Worm (Caenorhabditis elegans) whole organism, early embryonic: ENCODE results near the gene C15H7.3.
A peak's percentile ranks its signal among the peaks of the same experiment; 100 is the strongest.

Source experiments
- B0310.2 ChIP-seq: sonication (generic microtip); optimal IDR thresholded peaks from 2 replicates; lab custom pipeline; 2016; ENCODE audit warnings: mild to moderate bottlenecking, missing genetic modification characterization, missing compliant biosample characterization
- F13C5.2 ChIP-seq: sonication (generic microtip); optimal IDR thresholded peaks from 2 replicates; lab custom pipeline; 2017; ENCODE audit warnings: mild to moderate bottlenecking, missing genetic modification characterization, inconsistent platforms, missing compliant biosample characterization
- aly-1 ChIP-seq: sonication (generic microtip); optimal IDR thresholded peaks from 2 replicates; lab custom pipeline; 2016; ENCODE audit warnings: missing genetic modification characterization, missing compliant biosample characterization
- ama-1 ChIP-seq: fragments of 150-350 bp; optimal IDR thresholded peaks from 2 replicates; lab custom pipeline; 2014
- ceh-13 ChIP-seq: fragments of 200-800 bp; sonication (Bioruptor generic); optimal IDR thresholded peaks from 2 replicates; lab custom pipeline; 2018; ENCODE audit warnings: mild to moderate bottlenecking, missing genetic modification characterization, missing compliant biosample characterization
- ceh-36 ChIP-seq: sonication (generic microtip); optimal IDR thresholded peaks from 2 replicates; lab custom pipeline; 2016; ENCODE audit warnings: missing genetic modification characterization, inconsistent platforms, missing compliant biosample characterization
- ets-7 ChIP-seq: sonication (generic microtip); optimal IDR thresholded peaks from 2 replicates; lab custom pipeline; 2016; ENCODE audit warnings: missing genotype, missing genetic modification characterization, missing compliant biosample characterization
- flt-1 ChIP-seq: fragments of 200-800 bp; sonication (Bioruptor generic); IDR thresholded peaks from 2 replicates; pipeline ENCODE4 v1.3.6; 2022; ENCODE audit warnings: missing genetic modification characterization, missing compliant biosample characterization
- hmbx-1 ChIP-seq: sonication (generic microtip); optimal IDR thresholded peaks from 2 replicates; lab custom pipeline; 2016; ENCODE audit warnings: mild to moderate bottlenecking, missing genetic modification characterization, missing compliant biosample characterization
- hmg-4 ChIP-seq: fragments of 200-800 bp; sonication (Bioruptor generic); optimal IDR thresholded peaks from 2 replicates; lab custom pipeline; 2018; ENCODE audit warnings: mild to moderate bottlenecking, missing genetic modification characterization, missing compliant biosample characterization
- hnd-1 ChIP-seq: sonication (generic microtip); optimal IDR thresholded peaks from 2 replicates; lab custom pipeline; 2016; ENCODE audit warnings: missing genetic modification characterization, missing compliant biosample characterization
- pes-1 ChIP-seq: fragments of 200-800 bp; sonication (Bioruptor generic); IDR thresholded peaks from 2 replicates; pipeline ENCODE4 v1.3.6; 2022; ENCODE audit warnings: missing genetic modification reagents, missing genetic modification characterization, missing compliant biosample characterization
- scrt-1 ChIP-seq: fragments of 200-800 bp; sonication (Bioruptor generic); IDR thresholded peaks from 2 replicates; pipeline ENCODE4 v1.3.6; 2022; ENCODE audit warnings: missing genetic modification characterization, missing compliant biosample characterization
- sea-1 ChIP-seq: fragments of 200-800 bp; sonication (Bioruptor generic); conservative IDR thresholded peaks from 2 replicates; pipeline ENCODE4 v1.3.6; 2022; ENCODE audit warnings: missing genetic modification characterization, missing compliant biosample characterization
- tbx-11 ChIP-seq: fragments of 200-800 bp; sonication (Bioruptor generic); IDR thresholded peaks from 2 replicates; pipeline ENCODE4 v1.3.6; 2022; ENCODE audit warnings: missing genetic modification characterization, missing compliant biosample characterization
- tbx-37 ChIP-seq: fragments of 200-800 bp; sonication (Bioruptor generic); conservative IDR thresholded peaks from 2 replicates; pipeline ENCODE4 v1.3.6; 2022; ENCODE audit warnings: missing genetic modification reagents, missing genetic modification characterization, missing compliant biosample characterization
- tra-4 ChIP-seq: sonication (generic microtip); optimal IDR thresholded peaks from 2 replicates; lab custom pipeline; 2017; ENCODE audit warnings: missing genetic modification characterization, missing compliant biosample characterization

Gene C15H7.3

DNA sequence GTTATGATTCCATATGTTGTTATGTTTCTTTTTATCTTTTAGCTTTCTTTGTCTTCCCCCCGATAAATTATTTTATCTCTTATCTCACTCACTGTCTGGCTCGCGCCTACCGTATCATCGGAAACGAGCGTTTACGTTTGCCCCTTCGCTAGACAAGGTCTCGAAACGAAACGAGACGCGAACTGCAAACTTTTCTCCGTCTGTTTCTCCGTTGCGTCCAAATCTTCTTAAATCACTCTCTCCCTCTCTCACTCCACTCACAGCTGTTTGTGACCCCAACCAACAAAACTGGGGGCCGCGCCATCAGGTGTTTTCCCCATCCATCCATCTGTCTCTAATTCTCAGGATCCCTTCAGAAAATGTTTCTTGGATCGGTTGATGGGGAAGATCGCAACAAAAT lies 31.6 kb downstream of the C15H7.3 start:
- TF ChIP-seq hmg-4 (GFP tag; lab: Kevin White, UChicago) (no peak), pes-1 (GFP tag; lab: Robert Waterston, UW) (no peak)

ce11 chrIII:9619079-9619761 lies 32.6 kb downstream of the C15H7.3 start, which contains the start of gene hlh-11:
hlh-11 (plus strand) TSS chrIII:9619711.
- TF ChIP-seq pes-1 (GFP tag; lab: Robert Waterston, UW) (no peak), tbx-37 (GFP tag; lab: Robert Waterston, UW) (no peak), aly-1 (tag; lab: Kevin White, UChicago) (no peak), hnd-1 (no peak), hmbx-1 (no peak), ceh-36 (no peak), ets-7 (tag; lab: Kevin White, UChicago) (no peak), ama-1 (lab: Kevin White, UChicago) (no peak), F13C5.2 (tag; lab: Kevin White, UChicago) (no peak), tra-4 (tag; lab: Kevin White, UChicago) (no peak), tbx-11 (GFP tag; lab: Robert Waterston, UW) (no peak), ceh-13 (GFP tag; lab: Kevin White, UChicago) (no peak), hmg-4 (GFP tag; lab: Kevin White, UChicago) (no peak), flt-1 (GFP tag; lab: Robert Waterston, UW) (no peak), sea-1 (no peak), B0310.2 (tag; lab: Kevin White, UChicago) (no peak), scrt-1 (GFP tag; lab: Robert Waterston, UW) (no peak)

ce11 chrIII:9617599-9618262 lies 34.0 kb downstream of the C15H7.3 start:
- TF ChIP-seq F13C5.2 (tag; lab: Kevin White, UChicago), result no peak
- no peak for TF ChIP-seq ama-1 (lab: Kevin White, UChicago)
- no peak for TF ChIP-seq tbx-11 (GFP tag; lab: Robert Waterston, UW)
- TF ChIP-seq sea-1, result no peak
- no peak for TF ChIP-seq hmbx-1
- TF ChIP-seq ets-7 (tag; lab: Kevin White, UChicago), result no peak
- TF ChIP-seq tra-4 (tag; lab: Kevin White, UChicago), result no peak
- no peak for TF ChIP-seq pes-1 (GFP tag; lab: Robert Waterston, UW)
- TF ChIP-seq flt-1 (GFP tag; lab: Robert Waterston, UW), result no peak
- TF ChIP-seq hnd-1, result no peak
- no peak for TF ChIP-seq B0310.2 (tag; lab: Kevin White, UChicago)
- TF ChIP-seq aly-1 (tag; lab: Kevin White, UChicago), result no peak
- no peak for TF ChIP-seq hmg-4 (GFP tag; lab: Kevin White, UChicago)
- TF ChIP-seq tbx-37 (GFP tag; lab: Robert Waterston, UW), result no peak
- TF ChIP-seq ceh-13 (GFP tag; lab: Kevin White, UChicago), result no peak
- TF ChIP-seq ceh-36, result no peak
- TF ChIP-seq scrt-1 (GFP tag; lab: Robert Waterston, UW), result no peak

DNA sequence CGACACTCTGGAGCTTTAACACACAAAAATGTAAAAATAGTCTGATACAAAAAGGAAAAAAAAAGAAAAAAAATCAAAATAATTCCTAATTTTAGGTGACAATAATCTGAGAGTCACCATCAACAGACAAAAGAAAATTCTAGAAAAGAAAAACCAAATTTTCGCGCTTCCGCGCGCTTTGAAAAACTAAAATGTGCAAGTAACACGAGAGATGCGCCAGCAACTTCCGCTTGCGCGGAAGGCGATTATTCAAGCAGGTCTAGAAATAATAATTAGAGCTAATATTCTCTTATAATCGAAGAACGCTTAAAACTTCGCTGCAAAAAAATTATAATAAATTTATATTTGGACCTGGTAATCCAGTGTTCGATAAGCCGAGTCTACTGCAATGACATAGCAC lies 34.8 kb downstream of the C15H7.3 start:
- TF ChIP-seq F13C5.2 (tag; lab: Kevin White, UChicago), result no peak
- TF ChIP-seq B0310.2 (tag; lab: Kevin White, UChicago), result no peak
- TF ChIP-seq tra-4 (tag; lab: Kevin White, UChicago), result no peak
- no peak for TF ChIP-seq flt-1 (GFP tag; lab: Robert Waterston, UW)
- no peak for TF ChIP-seq scrt-1 (GFP tag; lab: Robert Waterston, UW)
- no peak for TF ChIP-seq tbx-37 (GFP tag; lab: Robert Waterston, UW)
- no peak for TF ChIP-seq hmg-4 (GFP tag; lab: Kevin White, UChicago)
- TF ChIP-seq ama-1 (lab: Kevin White, UChicago), result no peak
- TF ChIP-seq aly-1 (tag; lab: Kevin White, UChicago), result no peak
- TF ChIP-seq sea-1, result no peak

ce11 chrIII:9616426-9616825 lies 35.3 kb downstream of the C15H7.3 start, which contains the start of gene hcp-3:
hcp-3 (minus strand) TSS chrIII:9616470.
- TF ChIP-seq B0310.2 (tag; lab: Kevin White, UChicago), result no peak
- no peak for TF ChIP-seq tbx-37 (GFP tag; lab: Robert Waterston, UW)
- TF ChIP-seq tbx-11 (GFP tag; lab: Robert Waterston, UW), result no peak
- TF ChIP-seq hmbx-1, result no peak
- TF ChIP-seq flt-1 (GFP tag; lab: Robert Waterston, UW), result no peak
- TF ChIP-seq tra-4 (tag; lab: Kevin White, UChicago), result no peak
- TF ChIP-seq scrt-1 (GFP tag; lab: Robert Waterston, UW), result no peak
- TF ChIP-seq ceh-36, result no peak
- no peak for TF ChIP-seq aly-1 (tag; lab: Kevin White, UChicago)
- no peak for TF ChIP-seq hnd-1

DNA sequence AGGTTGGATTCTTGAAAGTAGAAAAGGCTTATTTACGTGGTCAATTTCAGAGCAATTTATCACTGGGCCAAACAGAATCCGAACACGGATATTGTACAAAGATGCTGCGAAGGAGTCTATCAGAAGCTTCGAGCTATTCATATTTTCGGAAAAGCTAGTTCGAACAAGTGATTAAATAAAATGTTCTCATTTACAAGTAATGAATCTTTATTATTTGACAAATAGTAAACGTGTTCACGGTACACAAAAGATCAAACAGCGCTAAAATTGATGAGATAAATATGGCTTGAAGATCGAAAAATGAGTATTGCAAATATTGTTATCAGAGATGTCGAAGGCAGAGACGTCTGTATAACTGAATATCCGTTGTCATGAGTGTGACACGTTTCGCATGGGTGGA lies 36.7 kb downstream of the C15H7.3 start:
- no peak for TF ChIP-seq ets-7 (tag; lab: Kevin White, UChicago)
- no peak for TF ChIP-seq aly-1 (tag; lab: Kevin White, UChicago)
- no peak for TF ChIP-seq hnd-1
- TF ChIP-seq ceh-13 (GFP tag; lab: Kevin White, UChicago), result no peak
- TF ChIP-seq pes-1 (GFP tag; lab: Robert Waterston, UW), result no peak
- no peak for TF ChIP-seq ama-1 (lab: Kevin White, UChicago)
- no peak for TF ChIP-seq tbx-11 (GFP tag; lab: Robert Waterston, UW)
- no peak for TF ChIP-seq scrt-1 (GFP tag; lab: Robert Waterston, UW)
- no peak for TF ChIP-seq flt-1 (GFP tag; lab: Robert Waterston, UW)

DNA sequence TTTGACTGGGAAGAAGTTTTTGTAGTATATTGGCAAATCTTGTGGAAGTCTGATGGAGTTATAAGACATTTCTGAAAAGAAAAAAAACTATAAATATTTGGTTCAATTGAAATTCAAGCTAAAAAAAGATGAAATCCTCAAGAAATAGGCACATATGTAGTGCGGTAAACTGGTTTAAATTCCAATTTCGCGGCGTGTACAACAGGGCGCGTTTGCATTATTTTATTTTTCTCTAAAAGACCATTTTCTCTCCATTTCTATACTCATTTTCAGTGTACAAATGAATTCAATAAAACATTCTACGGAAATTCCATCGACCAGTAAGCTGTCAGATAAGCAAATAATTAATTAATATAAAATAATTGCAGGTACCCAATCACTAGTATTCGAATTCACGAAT lies 37.6 kb downstream of the C15H7.3 start, which contains the start of the genes pri-1 and F58A4.6:
Gene pri-1 (minus strand): TSS at position 71 of the 400 bp plus-strand sequence.
Gene F58A4.6 (plus strand): TSS at position 272 of the 400 bp plus-strand sequence.
- TF ChIP-seq ceh-36 (no peak), F13C5.2 (tag; lab: Kevin White, UChicago) (peak; percentile 2)
